Worm (Caenorhabditis elegans): Measurements from ENCODE around the gene pals-17.

pals-17 gene

ce11 chrIII:1424305-1424704, 32.7 kb upstream of the pals-17 start (continued):
- TF ChIP-seq C38D4.7 (GFP tag; optimal IDR thresholded peaks at IDR 0.05) (peak; percentile 65), unc-42 (tag; optimal IDR thresholded peaks at IDR 0.05) (peak; percentile 37), C08G9.2 (tag; optimal IDR thresholded peaks at IDR 0.05) (peak; percentile 65), ceh-2 (tag; optimal IDR thresholded peaks at IDR 0.05) (peak; percentile 10), elt-2 (tag; optimal IDR thresholded peaks at IDR 0.05) (peak; percentile 63), ceh-24 (tag; optimal IDR thresholded peaks at IDR 0.05) (peak; percentile 66), hlh-30 (tag; optimal IDR thresholded peaks at IDR 0.05; ENCODE audit: insufficient read depth) (no peak), ama-1 (optimal IDR thresholded peaks at IDR 0.05) (no peak), tbx-2 (tag; optimal IDR thresholded peaks at IDR 0.05) (peak; percentile 70), ahr-1 (tag; optimal IDR thresholded peaks at IDR 0.05) (peak; percentile 45), tbx-7 (tag; optimal IDR thresholded peaks at IDR 0.05) (no peak), elt-4 (tag; optimal IDR thresholded peaks at IDR 0.05) (no peak), ceh-9 (tag; optimal IDR thresholded peaks at IDR 0.05) (peak; percentile 38), hlh-6 (tag; optimal IDR thresholded peaks at IDR 0.05) (peak; percentile 69), ceh-31 (tag; optimal IDR thresholded peaks at IDR 0.05) (peak; percentile 57), ttx-3 (tag; optimal IDR thresholded peaks at IDR 0.05) (peak; percentile 55), unc-55 (GFP tag; optimal IDR thresholded peaks at IDR 0.05) (no peak), rnt-1 (tag; optimal IDR thresholded peaks at IDR 0.05) (peak; percentile 47), fax-1 (tag; optimal IDR thresholded peaks at IDR 0.05) (peak; percentile 17), ceh-22 (tag; optimal IDR thresholded peaks at IDR 0.05) (no peak), F13H6.1 (tag; optimal IDR thresholded peaks at IDR 0.05) (peak; percentile 29), dve-1 (tag; optimal IDR thresholded peaks at IDR 0.05) (peak; percentile 40), ceh-30 (tag; optimal IDR thresholded peaks at IDR 0.05) (no peak), ets-4 (tag; optimal IDR thresholded peaks at IDR 0.05) (no peak), K02D7.2 (tag; optimal IDR thresholded peaks at IDR 0.05) (peak; percentile 57), syd-9 (tag; optimal IDR thresholded peaks at IDR 0.05) (no peak)

- TF ChIP-seq fkh-10 (GFP tag; optimal IDR thresholded peaks at IDR 0.05): no peak
- TF ChIP-seq nfya-1 (tag; optimal IDR thresholded peaks at IDR 0.05): no peak
- TF ChIP-seq hlh-30 (tag; optimal IDR thresholded peaks at IDR 0.05; ENCODE audit: insufficient read depth): no peak
- TF ChIP-seq pha-4 (tag; optimal IDR thresholded peaks at IDR 0.05): no peak
- TF ChIP-seq dve-1 (tag; optimal IDR thresholded peaks at IDR 0.05): no peak
- no peak for TF ChIP-seq zip-5 (tag; optimal IDR thresholded peaks at IDR 0.05)
- TF ChIP-seq ceh-9 (tag; optimal IDR thresholded peaks at IDR 0.05): no peak
- no peak for TF ChIP-seq pha-2 (tag; optimal IDR thresholded peaks at IDR 0.05)
- TF ChIP-seq pqm-1 (tag; optimal IDR thresholded peaks at IDR 0.05): no peak
- no peak for TF ChIP-seq sox-4 (tag; optimal IDR thresholded peaks at IDR 0.05)
- no peak for TF ChIP-seq sdc-2 (tag; optimal IDR thresholded peaks at IDR 0.05)
- no peak for TF ChIP-seq K02D7.2 (tag; optimal IDR thresholded peaks at IDR 0.05)
- no peak for TF ChIP-seq elt-2 (tag; optimal IDR thresholded peaks at IDR 0.05)
- TF ChIP-seq ceh-24 (tag; optimal IDR thresholded peaks at IDR 0.05): no peak
- TF ChIP-seq pag-3 (tag; optimal IDR thresholded peaks at IDR 0.05; ENCODE audit: borderline replicate concordance): no peak
- no peak for TF ChIP-seq ceh-18 (tag; optimal IDR thresholded peaks at IDR 0.05)
Measured at ce11 chrIII:1421436-1421835, 29.8 kb upstream of the pals-17 start.

ce11 chrIII:1419700-1420356, 28.2 kb upstream of the pals-17 start:
- TF ChIP-seq sdc-2 (tag; optimal IDR thresholded peaks at IDR 0.05): no peak
- peak; percentile 29 for TF ChIP-seq ama-1 (optimal IDR thresholded peaks at IDR 0.05)

ce11 chrIII:1419146-1419636, 27.5 kb upstream of the pals-17 start, which contains the start of gene Y82E9BR.3:
Gene Y82E9BR.3 (plus strand): TSS chrIII:1419196.
- no peak for TF ChIP-seq unc-42 (tag; optimal IDR thresholded peaks at IDR 0.05)
- no peak for TF ChIP-seq ceh-31 (tag; optimal IDR thresholded peaks at IDR 0.05)
- no peak for TF ChIP-seq ets-4 (tag; optimal IDR thresholded peaks at IDR 0.05)
- TF ChIP-seq ceh-22 (tag; optimal IDR thresholded peaks at IDR 0.05): no peak
- TF ChIP-seq gmeb-2 (tag; optimal IDR thresholded peaks at IDR 0.05): no peak
- no peak for TF ChIP-seq hlh-13 (GFP tag; optimal IDR thresholded peaks at IDR 0.05)
- TF ChIP-seq ceh-24 (tag; optimal IDR thresholded peaks at IDR 0.05): no peak
- TF ChIP-seq unc-55 (GFP tag; optimal IDR thresholded peaks at IDR 0.05): no peak
- no peak for TF ChIP-seq hlh-15 (tag; optimal IDR thresholded peaks at IDR 0.05)
- TF ChIP-seq T23F11.4 (GFP tag; optimal IDR thresholded peaks at IDR 0.05): no peak
- no peak for TF ChIP-seq ceh-34 (tag; optimal IDR thresholded peaks at IDR 0.05)
- TF ChIP-seq ref-2 (tag; optimal IDR thresholded peaks at IDR 0.05): no peak
- TF ChIP-seq sox-4 (tag; optimal IDR thresholded peaks at IDR 0.05): no peak
- TF ChIP-seq rnt-1 (tag; optimal IDR thresholded peaks at IDR 0.05): no peak
- no peak for TF ChIP-seq ceh-9 (tag; optimal IDR thresholded peaks at IDR 0.05)
- no peak for TF ChIP-seq elt-2 (tag; optimal IDR thresholded peaks at IDR 0.05)

Measured in whole organism, late embryonic.